Worm (Caenorhabditis elegans) whole organism, L3 larva: ENCODE results near the gene pyk-2.

Source experiments
- R02D3.7 ChIP-seq: fragments of 150-350 bp; optimal IDR thresholded peaks from 2 replicates; lab custom pipeline; 2014; ENCODE audit warnings: missing biosample characterization, missing genetic modification characterization
- ZK546.5 ChIP-seq: sonication (generic microtip); optimal IDR thresholded peaks from 2 replicates; lab custom pipeline; 2017; ENCODE audit warnings: missing biosample characterization, missing genetic modification characterization
- aly-2 ChIP-seq: fragments of 150-350 bp; optimal IDR thresholded peaks from 2 replicates; lab custom pipeline; 2014; ENCODE audit warnings: missing biosample characterization, missing genetic modification characterization
- ama-1 ChIP-seq: fragments of 150-350 bp; optimal IDR thresholded peaks from 2 replicates; lab custom pipeline; 2018
- ceh-28 ChIP-seq: fragments of 150-350 bp; optimal IDR thresholded peaks from 2 replicates; lab custom pipeline; 2014; ENCODE audit warnings: missing biosample characterization, missing genetic modification reagents, missing genetic modification characterization
- ceh-82 ChIP-seq: fragments of 150-350 bp; optimal IDR thresholded peaks from 2 replicates; lab custom pipeline; 2014; ENCODE audit warnings: missing biosample characterization, missing genetic modification characterization
- ceh-9 ChIP-seq: sonication (generic microtip); optimal IDR thresholded peaks from 2 replicates; lab custom pipeline; 2018; ENCODE audit warnings: missing biosample characterization, missing genetic modification characterization
- daf-12 ChIP-seq: fragments of 150-350 bp; optimal IDR thresholded peaks from 2 replicates; lab custom pipeline; 2014; ENCODE audit warnings: missing biosample characterization, missing genetic modification reagents, missing genetic modification characterization
- egl-27 ChIP-seq: sonication (generic microtip); optimal IDR thresholded peaks from 4 replicates; lab custom pipeline; 2017; ENCODE audit warnings: missing biosample characterization, missing genetic modification reagents, missing genetic modification characterization
- egl-5 ChIP-seq: fragments of 150-350 bp; optimal IDR thresholded peaks from 2 replicates; lab custom pipeline; 2017; ENCODE audit warnings: missing biosample characterization, missing genetic modification reagents, missing genetic modification characterization, inconsistent platforms
- elt-1 ChIP-seq: fragments of 150-350 bp; optimal IDR thresholded peaks from 2 replicates; lab custom pipeline; 2014; ENCODE audit warnings: missing biosample characterization, missing genetic modification characterization
- elt-2 ChIP-seq: sonication (generic microtip); optimal IDR thresholded peaks from 2 replicates; lab custom pipeline; 2016; ENCODE audit warnings: missing genetic modification reagents, mild to moderate bottlenecking, missing genetic modification characterization, missing compliant biosample characterization
- elt-3 ChIP-seq, 3 experiments: fragments of 150-350 bp in 1 of 3; sonication (generic microtip) in 2 of 3; optimal IDR thresholded peaks; 2 replicates in 2 of 3; 4 replicates in 1 of 3; lab custom pipeline; 2014 to 2017; ENCODE audit warnings: missing biosample characterization in 3 of 3, missing genetic modification characterization in 3 of 3
- eor-1 ChIP-seq, 2 experiments: fragments of 150-350 bp; optimal IDR thresholded peaks; 2 replicates each; lab custom pipeline; 2014 to 2018; ENCODE audit warnings: missing biosample characterization in 2 of 2, missing genetic modification characterization in 2 of 2
- fkh-10 ChIP-seq: sonication (generic microtip); optimal IDR thresholded peaks from 2 replicates; lab custom pipeline; 2017; ENCODE audit warnings: missing biosample characterization, missing genetic modification reagents, missing genetic modification characterization
- fkh-2 ChIP-seq: fragments of 150-350 bp; optimal IDR thresholded peaks from 2 replicates; lab custom pipeline; 2014; ENCODE audit warnings: missing biosample characterization, missing genetic modification reagents, missing genetic modification characterization
- fos-1 ChIP-seq: fragments of 150-350 bp; optimal IDR thresholded peaks from 2 replicates; lab custom pipeline; 2014; ENCODE audit warnings: missing biosample characterization, missing genetic modification characterization
- hmg-11 ChIP-seq: sonication (generic microtip); optimal IDR thresholded peaks from 2 replicates; lab custom pipeline; 2016; ENCODE audit warnings: missing genetic modification characterization, missing compliant biosample characterization
- jun-1 ChIP-seq: fragments of 150-350 bp; optimal IDR thresholded peaks from 2 replicates; lab custom pipeline; 2014; ENCODE audit warnings: missing biosample characterization, missing genetic modification reagents, missing genetic modification characterization
- lin-15B ChIP-seq: fragments of 150-350 bp; optimal IDR thresholded peaks from 2 replicates; lab custom pipeline; 2014; ENCODE audit warnings: missing biosample characterization, missing genetic modification characterization
- lin-39 ChIP-seq: fragments of 150-350 bp; optimal IDR thresholded peaks from 2 replicates; lab custom pipeline; 2018; ENCODE audit warnings: missing biosample characterization, missing genetic modification reagents, missing genetic modification characterization
- lsy-12 ChIP-seq: sonication (generic microtip); optimal IDR thresholded peaks from 2 replicates; lab custom pipeline; 2016; ENCODE audit warnings: mild to moderate bottlenecking, missing genetic modification characterization, missing compliant biosample characterization
- mdl-1 ChIP-seq: fragments of 150-350 bp; optimal IDR thresholded peaks from 2 replicates; lab custom pipeline; 2014; ENCODE audit warnings: missing biosample characterization, missing genetic modification characterization
- mml-1 ChIP-seq: fragments of 150-350 bp; sonication (generic microtip); optimal IDR thresholded peaks from 3 replicates; lab custom pipeline; 2014; ENCODE audit warnings: missing biosample characterization, missing genetic modification characterization
- nfya-1 ChIP-seq: sonication (generic microtip); optimal IDR thresholded peaks from 2 replicates; lab custom pipeline; 2017; ENCODE audit warnings: missing genetic modification characterization, mild to moderate bottlenecking, missing compliant biosample characterization, antibody characterized with exemption, moderate library complexity; ENCODE audit not compliant: insufficient read depth
- nhr-11 ChIP-seq: fragments of 150-350 bp; optimal IDR thresholded peaks from 2 replicates; lab custom pipeline; 2014; ENCODE audit warnings: missing biosample characterization, missing genetic modification characterization
- nhr-23 ChIP-seq: fragments of 150-350 bp; optimal IDR thresholded peaks from 2 replicates; lab custom pipeline; 2014; ENCODE audit warnings: missing biosample characterization, missing genetic modification reagents, missing genetic modification characterization
- nhr-25 ChIP-seq: sonication (generic microtip); optimal IDR thresholded peaks from 2 replicates; lab custom pipeline; 2017; ENCODE audit warnings: missing biosample characterization, missing genetic modification characterization
- nhr-28 ChIP-seq: fragments of 150-350 bp; optimal IDR thresholded peaks from 2 replicates; lab custom pipeline; 2014; ENCODE audit warnings: missing biosample characterization, missing genetic modification characterization
- nhr-43 ChIP-seq: sonication (generic microtip); optimal IDR thresholded peaks from 2 replicates; lab custom pipeline; 2016; ENCODE audit warnings: mild to moderate bottlenecking, missing genetic modification characterization, missing compliant biosample characterization; ENCODE audit not compliant: poor library complexity, severe bottlenecking
- nhr-76 ChIP-seq: fragments of 150-350 bp; sonication (generic microtip); optimal IDR thresholded peaks from 5 replicates; lab custom pipeline; 2014; ENCODE audit warnings: missing biosample characterization, missing genetic modification characterization
- pha-4 ChIP-seq: fragments of 150-350 bp; optimal IDR thresholded peaks from 2 replicates; lab custom pipeline; 2014; ENCODE audit warnings: missing biosample characterization, missing genetic modification reagents, missing genetic modification characterization
- pqm-1 ChIP-seq: fragments of 150-350 bp; optimal IDR thresholded peaks from 2 replicates; lab custom pipeline; 2017; ENCODE audit warnings: missing biosample characterization, missing genetic modification characterization, inconsistent platforms
- skn-1 ChIP-seq: fragments of 150-350 bp; optimal IDR thresholded peaks from 2 replicates; lab custom pipeline; 2014; ENCODE audit warnings: missing biosample characterization, missing genetic modification characterization
- snpc-4 ChIP-seq: fragments of 150-350 bp; optimal IDR thresholded peaks from 2 replicates; lab custom pipeline; 2014; ENCODE audit warnings: missing biosample characterization, missing genetic modification characterization
- tbx-2 ChIP-seq: sonication (generic microtip); optimal IDR thresholded peaks from 2 replicates; lab custom pipeline; 2016; ENCODE audit warnings: mild to moderate bottlenecking, missing genetic modification characterization, missing compliant biosample characterization
- unc-62 ChIP-seq: fragments of 150-350 bp; sonication (generic microtip); optimal IDR thresholded peaks from 4 replicates; lab custom pipeline; 2014; ENCODE audit warnings: missing biosample characterization, missing genetic modification reagents, missing genetic modification characterization
- zag-1 ChIP-seq: fragments of 150-350 bp; optimal IDR thresholded peaks from 2 replicates; lab custom pipeline; 2014; ENCODE audit warnings: missing biosample characterization, missing genetic modification characterization
- ztf-4 ChIP-seq: fragments of 150-350 bp; optimal IDR thresholded peaks from 2 replicates; lab custom pipeline; 2014; ENCODE audit warnings: missing biosample characterization, missing genetic modification characterization

The pyk-2 gene

ce11 chrIV:10935336-10935735 lies 25.6 kb downstream of the pyk-2 start (continued):
- TF ChIP-seq egl-27 (tag; lab: Kevin White, UChicago), result peak; percentile 53

DNA sequence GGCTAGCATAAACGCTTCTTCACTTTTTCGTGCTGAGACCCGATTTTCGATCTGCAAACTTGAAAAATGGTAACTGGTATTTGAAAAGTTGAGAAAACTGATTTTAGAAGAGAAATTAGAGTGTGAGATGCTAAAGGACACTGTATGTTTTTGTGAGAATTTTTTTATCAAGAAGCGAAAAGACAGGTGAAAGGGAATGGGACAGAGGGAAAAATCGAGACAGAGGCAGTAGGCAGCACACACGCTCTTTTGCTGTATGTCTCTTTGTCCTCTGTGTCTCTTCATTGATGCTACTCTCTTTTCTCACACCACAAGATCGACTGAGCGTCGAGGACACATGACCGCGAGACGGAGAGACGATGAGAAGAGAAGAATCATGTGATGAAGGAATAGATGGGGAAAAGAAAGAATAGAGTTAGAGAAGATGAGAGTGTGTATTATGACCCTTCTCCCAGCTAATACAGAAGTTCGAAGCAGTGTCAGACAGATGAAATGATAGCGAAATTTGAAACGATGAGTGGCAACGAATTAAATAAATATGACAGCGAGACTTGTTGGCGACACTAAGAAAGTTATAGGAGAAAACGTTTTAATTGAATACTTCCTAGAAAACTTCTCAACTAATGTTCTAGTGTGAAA lies 26.3 kb downstream of the pyk-2 start, which contains the start of gene lgg-2:
lgg-2 (minus strand) TSS at position 51 of the 639 bp plus-strand sequence.
- peak; percentile 94 for TF ChIP-seq lsy-12
- peak; percentile 30 for TF ChIP-seq skn-1 (tag; lab: Kevin White, UChicago)
- peak; percentile 92 for TF ChIP-seq elt-2 (tag; lab: Kevin White, UChicago)
- TF ChIP-seq fos-1 (tag; lab: Kevin White, UChicago), result peak; percentile 79
- peak; percentile 95 for TF ChIP-seq nhr-43 (tag; lab: Kevin White, UChicago)
- peak; percentile 82 for TF ChIP-seq lin-15B (tag; lab: Kevin White, UChicago)
- TF ChIP-seq egl-27 (tag; lab: Kevin White, UChicago), result peak; percentile 87
- peak; percentile 75 for TF ChIP-seq R02D3.7 (tag; lab: Kevin White, UChicago)
- peak; percentile 78 for TF ChIP-seq hmg-11 (tag; lab: Kevin White, UChicago)
- peak; percentile 92 for TF ChIP-seq nfya-1 (tag; lab: Kevin White, UChicago)
- TF ChIP-seq elt-1 (tag; lab: Kevin White, UChicago), result peak; percentile 88
- peak in 2 of 3 experiments; percentile 33 to 49 for TF ChIP-seq elt-3 (tag; optimal IDR thresholded peaks at IDR 0.05; lab: Kevin White, UChicago)
- TF ChIP-seq fkh-2 (tag; lab: Kevin White, UChicago), result no peak
- no peak for TF ChIP-seq daf-12 (tag; lab: Kevin White, UChicago)
- no peak for TF ChIP-seq ZK546.5 (tag; lab: Kevin White, UChicago)
- TF ChIP-seq mml-1 (tag; lab: Kevin White, UChicago), result peak; percentile 30
- TF ChIP-seq fkh-10 (GFP tag; lab: Kevin White, UChicago), result peak; percentile 44
- peak; percentile 88 for TF ChIP-seq tbx-2
- peak; percentile 78 for TF ChIP-seq snpc-4 (tag; lab: Kevin White, UChicago)
- TF ChIP-seq ztf-4 (tag; lab: Kevin White, UChicago), result peak; percentile 93
- no peak for TF ChIP-seq ceh-9 (tag; lab: Kevin White, UChicago)
- TF ChIP-seq pha-4 (tag; lab: Kevin White, UChicago), result peak; percentile 95
- TF ChIP-seq nhr-76 (tag; lab: Kevin White, UChicago), result no peak
- peak; percentile 93 for TF ChIP-seq ceh-28 (tag; lab: Kevin White, UChicago)
- peak; percentile 63 for TF ChIP-seq ceh-82 (tag; lab: Kevin White, UChicago)
- TF ChIP-seq aly-2 (tag; lab: Kevin White, UChicago), result no peak
- peak in 1 of 2 experiments; percentile 63 for TF ChIP-seq eor-1 (tag; optimal IDR thresholded peaks at IDR 0.05; lab: Kevin White, UChicago)
- peak; percentile 93 for TF ChIP-seq pqm-1 (tag; lab: Kevin White, UChicago)
- peak; percentile 90 for TF ChIP-seq mdl-1 (tag; lab: Kevin White, UChicago)
- TF ChIP-seq nhr-28, result no peak
- peak; percentile 67 for TF ChIP-seq lin-39 (tag; lab: Kevin White, UChicago)
- TF ChIP-seq unc-62, result peak; percentile 94
- TF ChIP-seq nhr-23 (tag; lab: Kevin White, UChicago), result peak; percentile 99
- TF ChIP-seq nhr-25 (tag; lab: Kevin White, UChicago), result peak; percentile 98
- TF ChIP-seq ama-1 (lab: Kevin White, UChicago), result peak; percentile 73
- peak; percentile 95 for TF ChIP-seq jun-1
- TF ChIP-seq egl-5 (tag; lab: Kevin White, UChicago), result peak; percentile 74
- TF ChIP-seq zag-1 (tag; lab: Kevin White, UChicago), result no peak
- TF ChIP-seq nhr-11 (tag; lab: Kevin White, UChicago), result peak; percentile 90
